Fruit fly (Drosophila melanogaster) whole organism, embryonic: ENCODE data around the gene CG42699.

Experiments
- Atf-2 ChIP-seq: fragments of 200-800 bp; sonication (Bioruptor generic); optimal IDR thresholded peaks from 2 replicates; lab custom pipeline; 2016; ENCODE audit warnings: missing biosample characterization, missing genetic modification characterization
- CG12104 ChIP-seq: fragments of 200-800 bp; sonication (Bioruptor generic); optimal IDR thresholded peaks from 3 replicates; lab custom pipeline; 2016; ENCODE audit warnings: missing biosample characterization, missing genetic modification characterization
- CG12769 ChIP-seq: fragments of 200-800 bp; sonication (Bioruptor generic); optimal IDR thresholded peaks from 2 replicates; lab custom pipeline; 2019; ENCODE audit warnings: missing biosample characterization, mild to moderate bottlenecking, missing genetic modification characterization, moderate library complexity
- CG13424 ChIP-seq: fragments of 200-800 bp; sonication (Bioruptor generic); optimal IDR thresholded peaks from 2 replicates; lab custom pipeline; 2019; ENCODE audit warnings: missing biosample characterization, mild to moderate bottlenecking, missing genetic modification characterization, moderate library complexity
- CG13894 ChIP-seq: fragments of 200-800 bp; sonication (Bioruptor generic); optimal IDR thresholded peaks from 3 replicates; lab custom pipeline; 2018; ENCODE audit warnings: missing biosample characterization, mild to moderate bottlenecking, missing genetic modification characterization, moderate library complexity
- CG17328 ChIP-seq: fragments of 200-800 bp; sonication (Bioruptor generic); IDR thresholded peaks from 2 replicates; pipeline ENCODE4 v1.3.6; 2022; ENCODE audit warnings: missing biosample characterization, missing genetic modification characterization
- CG1832 ChIP-seq: fragments of 200-800 bp; sonication (Bioruptor generic); optimal IDR thresholded peaks from 2 replicates; lab custom pipeline; 2017; ENCODE audit warnings: missing biosample characterization, mild to moderate bottlenecking, missing genetic modification characterization, inconsistent platforms
- CG2199 ChIP-seq: fragments of 200-800 bp; sonication (Bioruptor generic); IDR thresholded peaks from 3 replicates; pipeline ENCODE4 v1.3.6; 2022; ENCODE audit warnings: missing biosample characterization, missing genetic modification characterization
- CG32532 ChIP-seq: fragments of 200-800 bp; sonication (Bioruptor generic); IDR thresholded peaks from 2 replicates; pipeline ENCODE4 v1.3.6; 2022; ENCODE audit warnings: missing biosample characterization, missing genetic modification characterization
- CG32767 ChIP-seq: fragments of 200-800 bp; sonication (Bioruptor generic); IDR thresholded peaks from 2 replicates; pipeline ENCODE4 v1.3.6; 2022; ENCODE audit warnings: missing biosample characterization, missing genetic modification characterization
- CG33557 ChIP-seq: fragments of 200-800 bp; sonication (Bioruptor generic); optimal IDR thresholded peaks from 2 replicates; lab custom pipeline; 2019; ENCODE audit warnings: missing biosample characterization, mild to moderate bottlenecking, missing genetic modification characterization, moderate library complexity
- CG3726 ChIP-seq: fragments of 200-800 bp; sonication (Bioruptor generic); IDR thresholded peaks from 3 replicates; pipeline ENCODE4, ENCODE4 v1.3.6; 2022; ENCODE audit warnings: missing biosample characterization, missing genetic modification characterization
- CG42726 ChIP-seq: fragments of 200-800 bp; sonication (Bioruptor generic); IDR thresholded peaks from 2 replicates; pipeline ENCODE4 v1.3.6; 2022; ENCODE audit warnings: missing biosample characterization, missing genetic modification characterization; ENCODE audit not compliant: partially characterized antibody
- CG9817 ChIP-seq: fragments of 200-800 bp; sonication (Bioruptor generic); optimal IDR thresholded peaks from 2 replicates; lab custom pipeline; 2018; ENCODE audit warnings: missing biosample characterization, mild to moderate bottlenecking, missing genetic modification characterization, moderate library complexity
- CrebB ChIP-seq: fragments of 200-800 bp; sonication (Bioruptor generic); optimal IDR thresholded peaks from 3 replicates; lab custom pipeline; 2018; ENCODE audit warnings: missing biosample characterization, mild to moderate bottlenecking, missing genetic modification characterization
- Fer1 ChIP-seq: fragments of 200-800 bp; sonication (Bioruptor generic); optimal IDR thresholded peaks from 2 replicates; lab custom pipeline; 2017; ENCODE audit warnings: missing biosample characterization, mild to moderate bottlenecking, missing genetic modification characterization
- Hand ChIP-seq: fragments of 200-800 bp; sonication (Bioruptor generic); optimal IDR thresholded peaks from 2 replicates; lab custom pipeline; 2017; ENCODE audit warnings: mild to moderate bottlenecking, missing biosample characterization, missing genetic modification reagents, missing genetic modification characterization
- Hey ChIP-seq: fragments of 200-800 bp; sonication (Bioruptor generic); optimal IDR thresholded peaks from 3 replicates; lab custom pipeline; 2018; ENCODE audit warnings: missing biosample characterization, mild to moderate bottlenecking, missing genetic modification characterization
- MTF-1 ChIP-seq: fragments of 200-800 bp; sonication (Bioruptor generic); optimal IDR thresholded peaks from 2 replicates; lab custom pipeline; 2018; ENCODE audit warnings: missing biosample characterization, mild to moderate bottlenecking, missing genetic modification characterization, borderline replicate concordance
- Meics ChIP-seq: fragments of 200-800 bp; sonication (Bioruptor generic); optimal IDR thresholded peaks from 2 replicates; lab custom pipeline; 2017; ENCODE audit warnings: missing biosample characterization, mild to moderate bottlenecking, missing genetic modification characterization
- Nf-YC ChIP-seq: fragments of 200-800 bp; optimal IDR thresholded peaks from 3 replicates; lab custom pipeline; 2019; ENCODE audit warnings: missing biosample characterization, mild to moderate bottlenecking, missing genetic modification characterization, moderate library complexity
- Six4 ChIP-seq: fragments of 200-800 bp; sonication (Bioruptor generic); optimal IDR thresholded peaks from 2 replicates; lab custom pipeline; 2016; ENCODE audit warnings: missing biosample characterization, missing genetic modification characterization
- Sry-β ChIP-seq: fragments of 200-800 bp; sonication (Bioruptor generic); optimal IDR thresholded peaks from 2 replicates; lab custom pipeline; 2018; ENCODE audit warnings: missing biosample characterization, mild to moderate bottlenecking, missing genetic modification characterization, moderate library complexity
- ato ChIP-seq: fragments of 200-800 bp; sonication (Bioruptor generic); IDR thresholded peaks from 2 replicates; pipeline ENCODE4 v1.3.6; 2022; ENCODE audit warnings: missing biosample characterization, missing genetic modification characterization; ENCODE audit not compliant: partially characterized antibody
- br ChIP-seq: fragments of >200 bp; optimal IDR thresholded peaks from 2 replicates; lab custom pipeline; 2017
- btn ChIP-seq: fragments of 200-800 bp; sonication (Bioruptor generic); optimal IDR thresholded peaks from 2 replicates; lab custom pipeline; 2016; ENCODE audit warnings: missing biosample characterization, missing genetic modification characterization
- cg ChIP-seq: fragments of 200-800 bp; sonication (Bioruptor generic); optimal IDR thresholded peaks from 3 replicates; lab custom pipeline; 2019; ENCODE audit warnings: missing biosample characterization, mild to moderate bottlenecking, missing genetic modification characterization, moderate library complexity
- chif ChIP-seq, 2 experiments: fragments of 200-800 bp; sonication (Bioruptor generic); optimal IDR thresholded peaks; 3 replicates each; lab custom pipeline; 2016; ENCODE audit warnings: missing biosample characterization in 2 of 2, missing genetic modification characterization in 2 of 2
- chinmo ChIP-seq: fragments of 200-800 bp; sonication (Bioruptor generic); IDR thresholded peaks from 4 replicates; pipeline ENCODE4 v1.3.6; 2022; ENCODE audit warnings: missing biosample characterization, missing genetic modification characterization; ENCODE audit not compliant: partially characterized antibody
- emc ChIP-seq: fragments of 200-800 bp; sonication (Bioruptor generic); optimal IDR thresholded peaks from 2 replicates; lab custom pipeline; 2016; ENCODE audit warnings: missing biosample characterization, missing genetic modification characterization
- ems ChIP-seq: fragments of 200-800 bp; sonication (Bioruptor generic); optimal IDR thresholded peaks from 3 replicates; lab custom pipeline; 2016; ENCODE audit warnings: missing biosample characterization, missing genetic modification characterization
- eve ChIP-seq, 2 experiments: fragments of >200 bp; optimal IDR thresholded peaks; 2 replicates each; lab custom pipeline; 2017; ENCODE audit warnings: missing biosample characterization in 2 of 2, missing genetic modification characterization in 2 of 2
- grn ChIP-seq: fragments of 200-800 bp; sonication (Bioruptor generic); optimal IDR thresholded peaks from 3 replicates; lab custom pipeline; 2017; ENCODE audit warnings: missing biosample characterization, missing genetic modification characterization
- gt ChIP-seq: fragments of 200-800 bp; sonication (Bioruptor generic); IDR thresholded peaks from 2 replicates; pipeline ENCODE4 v1.3.6; 2022; ENCODE audit warnings: missing biosample characterization, missing genetic modification characterization
- jumu ChIP-seq: fragments of 200-800 bp; sonication (Bioruptor generic); optimal IDR thresholded peaks from 3 replicates; lab custom pipeline; 2016; ENCODE audit warnings: missing biosample characterization, missing genetic modification characterization
- lilli ChIP-seq: fragments of 200-800 bp; sonication (Bioruptor generic); optimal IDR thresholded peaks from 3 replicates; lab custom pipeline; 2016; ENCODE audit warnings: missing biosample characterization, missing genetic modification characterization
- nerfin-1 ChIP-seq: fragments of 200-800 bp; sonication (Bioruptor generic); optimal IDR thresholded peaks from 3 replicates; lab custom pipeline; 2019; ENCODE audit warnings: missing biosample characterization, mild to moderate bottlenecking, missing genetic modification characterization, moderate library complexity
- p53 ChIP-seq: fragments of 200-800 bp; sonication (Bioruptor generic); optimal IDR thresholded peaks from 2 replicates; lab custom pipeline; 2016; ENCODE audit warnings: missing biosample characterization, missing genetic modification characterization
- pfk ChIP-seq: fragments of 200-800 bp; sonication (Bioruptor generic); optimal IDR thresholded peaks from 2 replicates; lab custom pipeline; 2018; ENCODE audit warnings: missing biosample characterization, mild to moderate bottlenecking, missing genetic modification characterization, moderate library complexity
- pros ChIP-seq: fragments of 200-800 bp; sonication (Bioruptor generic); optimal IDR thresholded peaks from 3 replicates; lab custom pipeline; 2019; ENCODE audit warnings: missing biosample characterization, mild to moderate bottlenecking, missing genetic modification characterization, moderate library complexity
- ranshi ChIP-seq: fragments of 200-800 bp; sonication (Bioruptor generic); IDR thresholded peaks from 2 replicates; pipeline ENCODE4 v1.3.6; 2022; ENCODE audit warnings: missing biosample characterization, missing genetic modification characterization
- schlank ChIP-seq: fragments of 200-800 bp; sonication (Bioruptor generic); optimal IDR thresholded peaks from 2 replicates; lab custom pipeline; 2018; ENCODE audit warnings: missing biosample characterization, mild to moderate bottlenecking, missing genetic modification characterization
- slou ChIP-seq: fragments of 200-800 bp; sonication (Bioruptor generic); optimal IDR thresholded peaks from 3 replicates; lab custom pipeline; 2016; ENCODE audit warnings: missing biosample characterization, missing genetic modification characterization
- slp2 ChIP-seq: fragments of 200-800 bp; sonication (Bioruptor generic); optimal IDR thresholded peaks from 2 replicates; lab custom pipeline; 2016; ENCODE audit warnings: missing biosample characterization, missing genetic modification characterization
- tin ChIP-seq: fragments of 200-800 bp; sonication (Bioruptor generic); optimal IDR thresholded peaks from 3 replicates; lab custom pipeline; 2016; ENCODE audit warnings: missing biosample characterization, missing genetic modification characterization
- tna ChIP-seq: fragments of 200-800 bp; sonication (Bioruptor generic); IDR thresholded peaks from 2 replicates; pipeline ENCODE4 v1.3.6; 2022; ENCODE audit warnings: missing biosample characterization, missing genetic modification characterization; ENCODE audit not compliant: partially characterized antibody
- trh ChIP-seq: fragments of 200-800 bp; sonication (Bioruptor generic); optimal IDR thresholded peaks from 2 replicates; lab custom pipeline; 2016; ENCODE audit warnings: missing biosample characterization, missing genetic modification characterization
- tx ChIP-seq: fragments of 200-800 bp; sonication (Bioruptor generic); optimal IDR thresholded peaks from 2 replicates; lab custom pipeline; 2016; ENCODE audit warnings: missing biosample characterization, missing genetic modification characterization
- unc-4 ChIP-seq: fragments of 200-800 bp; sonication (Bioruptor generic); IDR thresholded peaks from 2 replicates; pipeline ENCODE4 v1.3.6; 2022; ENCODE audit warnings: missing biosample characterization, missing genetic modification characterization; ENCODE audit not compliant: partially characterized antibody
- zfh2 ChIP-seq: fragments of 200-800 bp; sonication (Bioruptor generic); optimal IDR thresholded peaks from 2 replicates; lab custom pipeline; 2016; ENCODE audit warnings: missing biosample characterization, missing genetic modification characterization

The CG42699 gene

DNA sequence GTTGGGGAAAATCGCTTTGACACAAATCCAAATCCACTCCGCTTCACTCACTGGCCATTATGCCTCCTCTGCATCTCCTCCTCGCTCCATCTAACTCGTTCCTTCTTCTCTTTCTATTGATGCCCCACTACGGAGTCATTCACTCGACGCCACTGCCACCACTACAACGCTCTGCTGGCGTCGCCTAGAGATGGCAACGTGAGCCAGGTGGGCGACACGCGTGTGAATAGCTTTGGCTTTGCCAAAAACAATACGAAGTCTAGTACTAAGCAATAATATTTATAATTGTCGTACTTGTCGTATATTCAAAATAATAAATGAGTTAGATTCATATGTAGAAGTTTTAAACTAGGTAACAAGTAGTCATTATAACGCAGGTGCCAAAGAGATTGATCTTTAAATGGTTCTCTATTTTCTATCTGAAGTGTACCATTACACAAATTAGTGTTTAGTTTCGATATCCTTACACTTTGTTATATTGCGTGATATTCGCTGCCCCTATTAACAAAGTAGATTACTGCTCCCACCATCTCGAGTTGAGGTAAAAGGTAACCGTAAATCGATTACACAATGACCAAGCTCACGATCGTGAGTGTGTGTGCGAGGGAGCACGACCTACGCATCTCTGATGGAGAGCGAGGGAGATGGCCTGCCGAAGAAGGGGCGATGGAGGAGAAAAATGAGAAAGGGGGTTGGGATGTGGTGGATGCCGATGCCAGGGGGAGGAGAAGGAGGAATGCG, 19.2 kb upstream of the CG42699 start (continued):
- TF ChIP-seq CG17328 (GFP tag; lab: Robert Waterston, UW), result 0 out of 2 replicates have a peak, but pooled peaks have one; percentile 19
- TF ChIP-seq chinmo (GFP tag; lab: Robert Waterston, UW), result no peak
- no peak for TF ChIP-seq btn (GFP tag; lab: Kevin White, UChicago)
- TF ChIP-seq Sry-β (GFP tag; lab: Kevin White, UChicago), result peak; percentile 86
- peak; percentile 70 for TF ChIP-seq unc-4 (GFP tag; lab: Robert Waterston, UW)
- TF ChIP-seq pros, result no peak
- TF ChIP-seq p53 (GFP tag; lab: Kevin White, UChicago), result no peak
- no peak for TF ChIP-seq gt (GFP tag; lab: Robert Waterston, UW)
- no peak for TF ChIP-seq br (lab: Kevin White, UChicago)
- no peak for TF ChIP-seq pfk (GFP tag; lab: Kevin White, UChicago)
- no peak for TF ChIP-seq CG2199
- TF ChIP-seq eve (GFP tag; optimal IDR thresholded peaks at IDR 0.05; lab: Kevin White, UChicago), result no peak
- no peak for TF ChIP-seq Hey (tag; lab: Kevin White, UChicago)
- peak; percentile 5 for TF ChIP-seq Atf-2
- TF ChIP-seq ranshi, result no peak
- peak; percentile 17 for TF ChIP-seq Meics
- no peak for TF ChIP-seq Fer1 (GFP tag; lab: Kevin White, UChicago)
- TF ChIP-seq trh (GFP tag; lab: Kevin White, UChicago), result no peak
- TF ChIP-seq ato (GFP tag; lab: Robert Waterston, UW), result no peak
- TF ChIP-seq nerfin-1 (tag; lab: Kevin White, UChicago), result no peak
- TF ChIP-seq CG12104 (GFP tag; lab: Kevin White, UChicago), result no peak
- no peak for TF ChIP-seq ems
- no peak for TF ChIP-seq tna
- no peak for TF ChIP-seq Six4 (GFP tag; lab: Kevin White, UChicago)
- no peak for TF ChIP-seq CG32767 (GFP tag; lab: Robert Waterston, UW)
- TF ChIP-seq Hand (GFP tag; lab: Kevin White, UChicago), result no peak
- TF ChIP-seq Nf-YC (tag; lab: Kevin White, UChicago), result peak; percentile 29
- TF ChIP-seq tx, result no peak
- peak; percentile 12 for TF ChIP-seq tin (GFP tag; lab: Kevin White, UChicago)
- peak in 1 of 2 experiments; percentile 41 for TF ChIP-seq chif (GFP tag; optimal IDR thresholded peaks at IDR 0.05; lab: Kevin White, UChicago)
- TF ChIP-seq CG9817 (tag; lab: Kevin White, UChicago), result no peak
- no peak for TF ChIP-seq slp2
- peak; percentile 79 for TF ChIP-seq CG1832
- TF ChIP-seq lilli (GFP tag; lab: Kevin White, UChicago), result peak; percentile 57
- TF ChIP-seq CG13424, result peak; percentile 43
- TF ChIP-seq slou (GFP tag; lab: Kevin White, UChicago), result no peak
- no peak for TF ChIP-seq emc (GFP tag; lab: Kevin White, UChicago)
- TF ChIP-seq CG3726 (GFP tag; lab: Robert Waterston, UW), result no peak
- no peak for TF ChIP-seq CG33557 (GFP tag; lab: Kevin White, UChicago)
- peak; percentile 23 for TF ChIP-seq zfh2
- TF ChIP-seq CG13894 (tag; lab: Kevin White, UChicago), result no peak
- TF ChIP-seq MTF-1, result no peak
- TF ChIP-seq CrebB (tag; lab: Kevin White, UChicago), result no peak
- no peak for TF ChIP-seq cg (GFP tag; lab: Kevin White, UChicago)
- no peak for TF ChIP-seq grn (GFP tag; lab: Kevin White, UChicago)
- TF ChIP-seq CG42726, result 0 out of 2 replicates have a peak, but pooled peaks have one; percentile 23
- peak; percentile 38 for TF ChIP-seq CG32532 (GFP tag; lab: Robert Waterston, UW)
- no peak for TF ChIP-seq schlank (tag; lab: Kevin White, UChicago)
- peak; percentile 34 for TF ChIP-seq CG12769
- TF ChIP-seq jumu (GFP tag; lab: Kevin White, UChicago), result peak; percentile 17
